Worm (Caenorhabditis elegans): ENCODE measurements around the gene C14C11.1.

DNA sequence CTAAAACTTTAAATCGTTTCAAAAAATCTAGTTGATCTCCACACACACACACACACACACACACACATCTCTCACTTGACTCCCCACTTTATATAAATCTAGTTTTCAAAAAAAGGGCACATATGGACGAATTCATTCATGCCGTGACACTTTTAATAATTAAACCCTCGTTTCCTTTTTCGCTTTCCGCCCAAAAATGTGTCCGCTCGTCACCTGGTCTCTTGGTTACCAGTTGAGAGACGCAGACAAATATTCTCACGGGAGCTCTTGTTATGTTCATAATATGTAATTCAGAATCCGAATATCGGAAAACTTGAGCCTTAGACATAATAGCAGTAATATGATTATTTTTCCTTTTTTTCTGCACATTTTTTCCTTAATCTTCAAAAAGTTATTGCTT is 11.5 kb upstream of the C14C11.1 start:
- no peak for TF ChIP-seq R02D3.7 (tag; optimal IDR thresholded peaks at IDR 0.05)
- no peak for TF ChIP-seq unc-62 (GFP tag; optimal IDR thresholded peaks at IDR 0.05)
- TF ChIP-seq skn-1 (tag; optimal IDR thresholded peaks at IDR 0.05) = no peak
- TF ChIP-seq Y55F3AM.14 (GFP tag; optimal IDR thresholded peaks at IDR 0.05) = no peak
- no peak for TF ChIP-seq aly-2 (tag; optimal IDR thresholded peaks at IDR 0.05)
- TF ChIP-seq nhr-12 (tag; optimal IDR thresholded peaks at IDR 0.05) = no peak
- TF ChIP-seq nhr-11 (tag; optimal IDR thresholded peaks at IDR 0.05) = no peak
- no peak for TF ChIP-seq elt-1 (tag; optimal IDR thresholded peaks at IDR 0.05)
- TF ChIP-seq ztf-11 (tag; optimal IDR thresholded peaks at IDR 0.05) = no peak
- TF ChIP-seq lin-13 (GFP tag; optimal IDR thresholded peaks at IDR 0.05) = no peak
- no peak for TF ChIP-seq ceh-82 (tag; optimal IDR thresholded peaks at IDR 0.05)
- no peak for TF ChIP-seq blmp-1 (tag; optimal IDR thresholded peaks at IDR 0.05; ENCODE audit: insufficient read depth)
- TF ChIP-seq egl-27 (tag; optimal IDR thresholded peaks at IDR 0.05) = no peak
- no peak for TF ChIP-seq ztf-1 (GFP tag; conservative IDR thresholded peaks at IDR 0.05)
